Fruit fly (Drosophila melanogaster): ENCODE results near the gene Mettl2.

dm6 chr3L:1602833-1603128 is 36.3 kb downstream of the Mettl2 start, which contains the start of the genes CG18170 and CG33791:
- TF ChIP-seq Met (GFP tag; optimal IDR thresholded peaks at IDR 0.05) (no peak), vri (GFP tag; optimal IDR thresholded peaks at IDR 0.05) (no peak)

Data from whole organism, prepupa.